Worm (Caenorhabditis elegans) whole organism, L2 larva: ENCODE measurements around the gene Y53C12A.3.

Experiments
- mdl-1 ChIP-seq, 2 experiments: fragments of 150-350 bp in 1 of 2; sonication (generic microtip) in 1 of 2; optimal IDR thresholded peaks; 2 replicates each; lab custom pipeline; 2017; ENCODE audit warnings: missing biosample characterization in 2 of 2, missing genetic modification characterization in 2 of 2
- nhr-12 ChIP-seq: fragments of 150-350 bp; optimal IDR thresholded peaks from 2 replicates; lab custom pipeline; 2014; ENCODE audit warnings: missing biosample characterization, missing genetic modification characterization
- skn-1 ChIP-seq: sonication (generic microtip); optimal IDR thresholded peaks from 2 replicates; lab custom pipeline; 2017; ENCODE audit warnings: missing biosample characterization, missing genetic modification characterization
- ztf-11 ChIP-seq: sonication (generic microtip); optimal IDR thresholded peaks from 2 replicates; lab custom pipeline; 2017; ENCODE audit warnings: missing biosample characterization, missing genetic modification characterization
- ztf-4 ChIP-seq: fragments of 150-350 bp; optimal IDR thresholded peaks from 2 replicates; lab custom pipeline; 2014; ENCODE audit warnings: missing biosample characterization, missing genetic modification characterization

DNA sequence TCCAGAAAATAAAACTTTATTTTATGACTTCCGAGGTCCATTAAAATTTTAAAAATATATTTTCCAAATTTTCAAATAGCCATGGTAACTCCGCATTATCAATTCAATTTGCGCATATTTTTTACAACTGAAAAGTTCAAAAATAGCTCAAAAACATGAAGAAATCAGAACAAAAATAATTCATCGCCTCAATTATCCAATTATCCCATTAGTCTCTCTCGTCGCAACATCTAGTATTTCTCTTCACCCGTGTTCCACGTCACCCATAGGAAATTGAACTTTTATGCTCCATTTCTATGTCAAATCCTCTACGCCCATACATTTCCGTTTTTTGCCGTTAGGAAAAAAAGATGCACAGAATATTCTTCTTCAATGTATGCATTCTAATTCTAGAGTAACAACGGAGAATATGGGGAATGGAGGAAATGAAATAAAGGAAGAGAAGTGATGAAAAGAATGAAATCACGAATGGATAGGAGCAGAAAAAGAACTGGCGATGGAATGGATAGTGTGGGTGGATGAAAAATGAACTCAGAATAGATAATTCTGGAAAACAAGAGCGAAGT lies 15.9 kb downstream of the Y53C12A.3 start:
- TF ChIP-seq ztf-4 (tag; lab: Kevin White, UChicago) = no peak
- no peak for TF ChIP-seq skn-1 (tag; lab: Kevin White, UChicago)
- no peak for TF ChIP-seq ztf-11 (tag; lab: Kevin White, UChicago)
- no peak for TF ChIP-seq nhr-12 (tag; lab: Kevin White, UChicago)
- TF ChIP-seq mdl-1 (tag; optimal IDR thresholded peaks at IDR 0.05; lab: Kevin White, UChicago) = no peak
